Worm (Caenorhabditis elegans) whole organism, L1 larva: Measurements from ENCODE around the gene hda-10.

Experiments
- C16A3.4 ChIP-seq: fragments of 150-350 bp; optimal IDR thresholded peaks from 2 replicates; lab custom pipeline; 2014; ENCODE audit warnings: missing biosample characterization, missing genetic modification characterization
- Y116A8C.19 ChIP-seq: sonication (generic microtip); optimal IDR thresholded peaks from 2 replicates; lab custom pipeline; 2016; ENCODE audit warnings: missing compliant biosample characterization, missing genetic modification characterization, borderline replicate concordance
- aly-2 ChIP-seq: fragments of 150-350 bp; optimal IDR thresholded peaks from 2 replicates; lab custom pipeline; 2014; ENCODE audit warnings: missing biosample characterization, missing genetic modification characterization
- ama-1 ChIP-seq: fragments of 150-350 bp; optimal IDR thresholded peaks from 2 replicates; lab custom pipeline; 2014
- ceh-63 ChIP-seq: fragments of 200-800 bp; sonication (Bioruptor generic); optimal IDR thresholded peaks from 2 replicates; lab custom pipeline; 2018; ENCODE audit warnings: mild to moderate bottlenecking, missing genetic modification characterization, missing compliant biosample characterization
- ceh-8 ChIP-seq: fragments of 200-800 bp; sonication (Bioruptor generic); optimal IDR thresholded peaks from 2 replicates; lab custom pipeline; 2018; ENCODE audit warnings: mild to moderate bottlenecking, missing genetic modification characterization, moderate library complexity, missing compliant biosample characterization
- ceh-88 ChIP-seq: fragments of 200-800 bp; sonication (Bioruptor generic); IDR thresholded peaks from 2 replicates; pipeline ENCODE4 v1.3.6; 2022; ENCODE audit warnings: missing genetic modification characterization, missing compliant biosample characterization
- dpl-1 ChIP-seq, 3 experiments: fragments of 150-350 bp in 2 of 3; sonication (generic microtip) in 1 of 3; optimal IDR thresholded peaks; 2 replicates each; lab custom pipeline; 2014 to 2017; ENCODE audit warnings: missing biosample characterization in 3 of 3, missing genetic modification characterization in 3 of 3, missing genetic modification reagents in 3 of 3
- dsc-1 ChIP-seq: sonication (generic microtip); optimal IDR thresholded peaks from 2 replicates; lab custom pipeline; 2016; ENCODE audit warnings: mild to moderate bottlenecking, missing genetic modification characterization, missing compliant biosample characterization
- efl-1 ChIP-seq, 4 experiments: fragments of 150-350 bp; optimal IDR thresholded peaks in 3 of 4; peaks in 1 of 4; 1 replicate in 1 of 4; 2 replicates in 3 of 4; lab custom pipeline; 2014; ENCODE audit warnings: missing biosample characterization in 2 of 4, missing genetic modification characterization in 2 of 4, missing genetic modification reagents in 2 of 4
- fkh-10 ChIP-seq: sonication (generic microtip); optimal IDR thresholded peaks from 2 replicates; lab custom pipeline; 2017; ENCODE audit warnings: missing biosample characterization, missing genetic modification reagents, missing genetic modification characterization
- fkh-8 ChIP-seq: sonication (generic microtip); optimal IDR thresholded peaks from 2 replicates; lab custom pipeline; 2016; ENCODE audit warnings: mild to moderate bottlenecking, missing genetic modification characterization, missing compliant biosample characterization
- fos-1 ChIP-seq: fragments of 150-350 bp; optimal IDR thresholded peaks from 2 replicates; lab custom pipeline; 2014; ENCODE audit warnings: missing biosample characterization, missing genetic modification characterization
- hpl-2 ChIP-seq: fragments of 150-350 bp; optimal IDR thresholded peaks from 2 replicates; lab custom pipeline; 2014; ENCODE audit warnings: missing biosample characterization, missing genetic modification reagents, missing genetic modification characterization
- irx-1 ChIP-seq: sonication (generic microtip); optimal IDR thresholded peaks from 2 replicates; lab custom pipeline; 2016; ENCODE audit warnings: missing genetic modification characterization, missing compliant biosample characterization
- jun-1 ChIP-seq: fragments of 150-350 bp; optimal IDR thresholded peaks from 2 replicates; lab custom pipeline; 2014; ENCODE audit warnings: missing biosample characterization, missing genetic modification reagents, missing genetic modification characterization
- lin-13 ChIP-seq: fragments of 150-350 bp; optimal IDR thresholded peaks from 2 replicates; lab custom pipeline; 2014; ENCODE audit warnings: missing biosample characterization, missing genetic modification reagents, missing genetic modification characterization
- lin-14 ChIP-seq: fragments of 200-800 bp; sonication (Bioruptor generic); optimal IDR thresholded peaks from 2 replicates; lab custom pipeline; 2018; ENCODE audit warnings: mild to moderate bottlenecking, missing genetic modification characterization, moderate library complexity, missing compliant biosample characterization
- lin-39 ChIP-seq: fragments of 150-350 bp; optimal IDR thresholded peaks from 2 replicates; lab custom pipeline; 2014; ENCODE audit warnings: missing biosample characterization, missing genetic modification reagents, missing genetic modification characterization
- lir-3 ChIP-seq: sonication (generic microtip); optimal IDR thresholded peaks from 2 replicates; lab custom pipeline; 2016; ENCODE audit warnings: mild to moderate bottlenecking, missing genetic modification characterization, moderate library complexity, missing compliant biosample characterization; ENCODE audit not compliant: poor library complexity
- lsy-2 ChIP-seq, 2 experiments: fragments of 150-350 bp; optimal IDR thresholded peaks; 2 replicates each; lab custom pipeline; 2014; ENCODE audit warnings: missing biosample characterization in 2 of 2, missing genetic modification characterization in 2 of 2
- mab-9 ChIP-seq: fragments of 200-800 bp; sonication (Bioruptor generic); IDR thresholded peaks from 2 replicates; pipeline ENCODE4 v1.3.6; 2022; ENCODE audit warnings: missing genetic modification reagents, missing genetic modification characterization, missing compliant biosample characterization
- mdl-1 ChIP-seq, 2 experiments: fragments of 150-350 bp; optimal IDR thresholded peaks; 2 replicates each; lab custom pipeline; 2014 to 2017; ENCODE audit warnings: missing biosample characterization in 2 of 2, missing genetic modification characterization in 2 of 2, inconsistent platforms in 1 of 2
- mep-1 ChIP-seq: fragments of 150-350 bp; optimal IDR thresholded peaks from 2 replicates; lab custom pipeline; 2014; ENCODE audit warnings: missing biosample characterization, missing genetic modification characterization
- nhr-12 ChIP-seq: sonication (generic microtip); optimal IDR thresholded peaks from 2 replicates; lab custom pipeline; 2017; ENCODE audit warnings: missing biosample characterization, missing genetic modification characterization
- nhr-20 ChIP-seq: sonication (generic microtip); optimal IDR thresholded peaks from 2 replicates; lab custom pipeline; 2016; ENCODE audit warnings: mild to moderate bottlenecking, missing genetic modification characterization, missing compliant biosample characterization
- nhr-28 ChIP-seq: fragments of 150-350 bp; optimal IDR thresholded peaks from 2 replicates; lab custom pipeline; 2014; ENCODE audit warnings: missing biosample characterization, missing genetic modification characterization
- nhr-47 ChIP-seq: sonication (generic microtip); optimal IDR thresholded peaks from 2 replicates; lab custom pipeline; 2016; ENCODE audit warnings: mild to moderate bottlenecking, missing genetic modification characterization, moderate library complexity, missing compliant biosample characterization
- nhr-84 ChIP-seq: sonication (generic microtip); optimal IDR thresholded peaks from 2 replicates; lab custom pipeline; 2017; ENCODE audit warnings: missing biosample characterization, missing genetic modification characterization
- nhr-85 ChIP-seq: sonication (generic microtip); peaks from one replicate; lab custom pipeline; 2016; ENCODE audit warnings: missing genetic modification characterization, inconsistent platforms, missing compliant biosample characterization
- pax-3 ChIP-seq: fragments of 200-800 bp; sonication (Bioruptor generic); optimal IDR thresholded peaks from 2 replicates; lab custom pipeline; 2018; ENCODE audit warnings: mild to moderate bottlenecking, missing genetic modification characterization, moderate library complexity, missing compliant biosample characterization
- snu-23 ChIP-seq: sonication (generic microtip); optimal IDR thresholded peaks from 2 replicates; lab custom pipeline; 2016; ENCODE audit warnings: missing genetic modification characterization, missing compliant biosample characterization
- sox-4 ChIP-seq: sonication (generic microtip); optimal IDR thresholded peaks from 2 replicates; lab custom pipeline; 2016; ENCODE audit warnings: missing genetic modification characterization, missing compliant biosample characterization
- sup-37 ChIP-seq: fragments of 200-800 bp; sonication (Bioruptor generic); optimal IDR thresholded peaks from 2 replicates; lab custom pipeline; 2018; ENCODE audit warnings: mild to moderate bottlenecking, missing genetic modification characterization, missing compliant biosample characterization
- unc-130 ChIP-seq: fragments of 150-350 bp; optimal IDR thresholded peaks from 2 replicates; lab custom pipeline; 2017; ENCODE audit warnings: missing biosample characterization, missing genetic modification characterization, inconsistent platforms
- unc-62 ChIP-seq: fragments of 150-350 bp; optimal IDR thresholded peaks from 2 replicates; lab custom pipeline; 2014; ENCODE audit warnings: missing biosample characterization, missing genetic modification reagents, missing genetic modification characterization
- unc-98 ChIP-seq: fragments of 200-800 bp; sonication (Bioruptor generic); IDR thresholded peaks from 2 replicates; pipeline ENCODE4 v1.3.6; 2022; ENCODE audit warnings: missing genetic modification characterization, missing compliant biosample characterization
- zip-4 ChIP-seq: fragments of 200-800 bp; sonication (Bioruptor generic); optimal IDR thresholded peaks from 2 replicates; lab custom pipeline; 2018; ENCODE audit warnings: mild to moderate bottlenecking, missing genetic modification characterization, moderate library complexity, missing compliant biosample characterization
- ztf-4 ChIP-seq: fragments of 150-350 bp; optimal IDR thresholded peaks from 2 replicates; lab custom pipeline; 2014; ENCODE audit warnings: missing biosample characterization, missing genetic modification characterization

hda-10 gene

ce11 chrII:13875734-13876133, 6.8 kb upstream of the hda-10 start, which contains the start of gene ing-3:
ing-3 (plus strand) TSS chrII:13876034.
- TF ChIP-seq unc-98 (GFP tag; lab: Robert Waterston, UW) (no peak), C16A3.4 (no peak), nhr-28 (tag; lab: Kevin White, UChicago) (no peak), lin-39 (tag; lab: Kevin White, UChicago) (no peak), Y116A8C.19 (tag; lab: Kevin White, UChicago) (no peak), mdl-1 (tag; optimal IDR thresholded peaks at IDR 0.05; lab: Kevin White, UChicago) (no peak), jun-1 (no peak), unc-62 (GFP tag; lab: Kevin White, UChicago) (no peak), ceh-88 (GFP tag; lab: Robert Waterston, UW) (no peak), sox-4 (no peak), sup-37 (GFP tag; lab: Kevin White, UChicago) (no peak), dsc-1 (tag; lab: Kevin White, UChicago) (no peak), nhr-12 (no peak), ceh-8 (no peak), irx-1 (no peak), unc-130 (no peak), ztf-4 (no peak), pax-3 (no peak)
- TF ChIP-seq, all 84 proteins: peak for 0

- no peak for TF ChIP-seq zip-4
- TF ChIP-seq efl-1 (optimal IDR thresholded peaks at IDR 0.05; lab: Kevin White, UChicago): no peak
- TF ChIP-seq efl-1 (GFP tag; optimal IDR thresholded peaks at IDR 0.05 in 1 of 2; lab: Kevin White, UChicago): peak in 1 of 2 experiments; percentile 33
Observed at ce11 chrII:13877994-13878393, 4.5 kb upstream of the hda-10 start.

- TF ChIP-seq dpl-1 (GFP tag; optimal IDR thresholded peaks at IDR 0.05; lab: Kevin White, UChicago) (no peak), ceh-63 (GFP tag; lab: Kevin White, UChicago) (no peak), fkh-8 (tag; lab: Kevin White, UChicago) (no peak), mab-9 (GFP tag; lab: Robert Waterston, UW) (no peak), nhr-85 (no peak), snu-23 (GFP tag; lab: Kevin White, UChicago) (no peak), fos-1 (no peak), lir-3 (tag; lab: Kevin White, UChicago) (no peak), irx-1 (no peak), ama-1 (lab: Kevin White, UChicago) (no peak), nhr-47 (tag; lab: Kevin White, UChicago) (no peak), nhr-84 (tag; lab: Kevin White, UChicago) (no peak), fkh-10 (GFP tag; lab: Kevin White, UChicago) (no peak)
- TF ChIP-seq, all 84 proteins: peak for 0
Observed at ce11 chrII:13879589-13879988, 2.9 kb upstream of the hda-10 start.

ce11 chrII:13886431-13886830, 3.9 kb downstream of the hda-10 start:
- no peak for TF ChIP-seq mep-1
- no peak for TF ChIP-seq hpl-2 (GFP tag; lab: Kevin White, UChicago)
- TF ChIP-seq pax-3: no peak
- no peak for TF ChIP-seq nhr-20 (tag; lab: Kevin White, UChicago)
- no peak for TF ChIP-seq aly-2 (tag; lab: Kevin White, UChicago)
- no peak for TF ChIP-seq unc-62 (GFP tag; lab: Kevin White, UChicago)
- no peak for TF ChIP-seq lin-14 (GFP tag; lab: Kevin White, UChicago)
- no peak for TF ChIP-seq lsy-2 (tag; optimal IDR thresholded peaks at IDR 0.05; lab: Kevin White, UChicago)
- no peak for TF ChIP-seq fkh-10 (GFP tag; lab: Kevin White, UChicago)
- TF ChIP-seq fkh-8 (tag; lab: Kevin White, UChicago): no peak
- TF ChIP-seq lin-13 (GFP tag; lab: Kevin White, UChicago): no peak
- TF ChIP-seq Y116A8C.19 (tag; lab: Kevin White, UChicago): no peak
